Fruit fly (Drosophila melanogaster) whole organism, embryonic: ENCODE measurements around the gene Xport-B.

ENCODE experiments used
- Aef1 ChIP-seq: fragments of 200-800 bp; sonication (Bioruptor generic); IDR thresholded peaks from 3 replicates; pipeline ENCODE4 v1.3.6; 2022; ENCODE audit warnings: missing biosample characterization, missing genetic modification characterization
- Asciz ChIP-seq: fragments of 200-800 bp; sonication (Bioruptor generic); optimal IDR thresholded peaks from 2 replicates; lab custom pipeline; 2017; ENCODE audit warnings: missing biosample characterization, mild to moderate bottlenecking, missing genetic modification characterization, missing genetic modification reagents
- BEAF-32 ChIP-seq: fragments of 200-800 bp; sonication (Bioruptor generic); optimal IDR thresholded peaks from 3 replicates; lab custom pipeline; 2017; ENCODE audit warnings: missing biosample characterization, missing genetic modification characterization, mild to moderate bottlenecking, moderate library complexity, missing genetic modification reagents
- Blimp-1 ChIP-seq: fragments of 200-800 bp; sonication (Bioruptor generic); optimal IDR thresholded peaks from 3 replicates; lab custom pipeline; 2018; ENCODE audit warnings: missing biosample characterization, missing genetic modification characterization, mild to moderate bottlenecking, moderate library complexity, missing genetic modification reagents
- CG10267 ChIP-seq: fragments of 200-800 bp; sonication (Bioruptor generic); optimal IDR thresholded peaks from 2 replicates; lab custom pipeline; 2018; ENCODE audit warnings: missing biosample characterization, mild to moderate bottlenecking, missing genetic modification characterization, moderate library complexity
- CG10565 ChIP-seq: fragments of 200-800 bp; sonication (Bioruptor generic); optimal IDR thresholded peaks from 3 replicates; lab custom pipeline; 2016; ENCODE audit warnings: missing biosample characterization, mild to moderate bottlenecking, missing genetic modification characterization
- CG12104 ChIP-seq: fragments of 200-800 bp; sonication (Bioruptor generic); optimal IDR thresholded peaks from 3 replicates; lab custom pipeline; 2016; ENCODE audit warnings: missing biosample characterization, missing genetic modification characterization
- CG13424 ChIP-seq: fragments of 200-800 bp; sonication (Bioruptor generic); optimal IDR thresholded peaks from 2 replicates; lab custom pipeline; 2019; ENCODE audit warnings: missing biosample characterization, mild to moderate bottlenecking, missing genetic modification characterization, moderate library complexity
- CG13775 ChIP-seq: fragments of 200-800 bp; sonication (Bioruptor generic); optimal IDR thresholded peaks from 3 replicates; lab custom pipeline; 2017; ENCODE audit warnings: missing biosample characterization, mild to moderate bottlenecking, missing genetic modification characterization
- CG14014 ChIP-seq: fragments of 200-800 bp; sonication (Bioruptor generic); IDR thresholded peaks from 2 replicates; pipeline ENCODE4 v1.3.6; 2022; ENCODE audit warnings: missing biosample characterization, missing genetic modification characterization
- CG15073 ChIP-seq: fragments of 200-800 bp; sonication (Bioruptor generic); optimal IDR thresholded peaks from 2 replicates; lab custom pipeline; 2016; ENCODE audit warnings: missing biosample characterization, missing genetic modification characterization
- CG17361 ChIP-seq: fragments of 200-800 bp; sonication (Bioruptor generic); IDR thresholded peaks from 3 replicates; pipeline ENCODE4 v1.3.6; 2022; ENCODE audit warnings: missing biosample characterization, missing genetic modification characterization
- CG2129 ChIP-seq: fragments of 200-800 bp; sonication (Bioruptor generic); IDR thresholded peaks from 2 replicates; pipeline ENCODE4 v1.3.6; 2022; ENCODE audit warnings: missing biosample characterization, missing genetic modification characterization; ENCODE audit not compliant: partially characterized antibody
- CG3065 ChIP-seq: fragments of 200-800 bp; sonication (Bioruptor generic); optimal IDR thresholded peaks from 2 replicates; lab custom pipeline; 2016; ENCODE audit warnings: missing biosample characterization, missing genetic modification characterization
- CG3995 ChIP-seq: fragments of 200-800 bp; sonication (Bioruptor generic); optimal IDR thresholded peaks from 3 replicates; lab custom pipeline; 2016; ENCODE audit warnings: missing biosample characterization, missing genetic modification characterization
- CG43689 ChIP-seq: fragments of 200-800 bp; sonication (Bioruptor generic); IDR thresholded peaks from 2 replicates; pipeline ENCODE4 v1.3.6; 2022; ENCODE audit warnings: missing biosample characterization, missing genetic modification characterization
- CG6175 ChIP-seq: fragments of 200-800 bp; sonication (Bioruptor generic); IDR thresholded peaks from 3 replicates; pipeline ENCODE4 v1.3.6; 2022; ENCODE audit warnings: missing biosample characterization, missing genetic modification characterization
- CG7271 ChIP-seq: fragments of 200-800 bp; sonication (Bioruptor generic); optimal IDR thresholded peaks from 2 replicates; lab custom pipeline; 2018; ENCODE audit warnings: missing biosample characterization, mild to moderate bottlenecking, missing genetic modification characterization, moderate library complexity
- CG7357 ChIP-seq: fragments of 200-800 bp; sonication (Bioruptor generic); IDR thresholded peaks from 3 replicates; pipeline ENCODE4 v1.3.6; 2022; ENCODE audit warnings: missing biosample characterization, missing genetic modification characterization
- CG7556 ChIP-seq: fragments of 200-800 bp; sonication (Bioruptor generic); optimal IDR thresholded peaks from 2 replicates; lab custom pipeline; 2017; ENCODE audit warnings: missing biosample characterization, mild to moderate bottlenecking, missing genetic modification characterization
- CG8281 ChIP-seq: fragments of 200-800 bp; sonication (Bioruptor generic); optimal IDR thresholded peaks from 2 replicates; lab custom pipeline; 2018; ENCODE audit warnings: missing biosample characterization, mild to moderate bottlenecking, missing genetic modification characterization, moderate library complexity
- D19B ChIP-seq: fragments of 200-800 bp; sonication (Bioruptor generic); optimal IDR thresholded peaks from 2 replicates; lab custom pipeline; 2017; ENCODE audit warnings: missing biosample characterization, mild to moderate bottlenecking, missing genetic modification characterization
- Dll ChIP-seq: fragments of 200-800 bp; sonication (Bioruptor generic); IDR thresholded peaks from 4 replicates; pipeline ENCODE4 v1.3.6; 2022; ENCODE audit warnings: missing biosample characterization, missing genetic modification characterization; ENCODE audit not compliant: partially characterized antibody
- Doc2 ChIP-seq: fragments of 200-800 bp; sonication (Bioruptor generic); IDR thresholded peaks from 2 replicates; pipeline ENCODE4 v1.3.6; 2022; ENCODE audit warnings: missing biosample characterization, missing genetic modification characterization
- Doc3 ChIP-seq: fragments of 200-800 bp; sonication (Bioruptor generic); IDR thresholded peaks from 3 replicates; pipeline ENCODE4 v1.3.6; 2022; ENCODE audit warnings: missing biosample characterization, missing genetic modification characterization; ENCODE audit not compliant: partially characterized antibody
- Fer3 ChIP-seq: fragments of 200-800 bp; sonication (Bioruptor generic); optimal IDR thresholded peaks from 2 replicates; lab custom pipeline; 2018; ENCODE audit warnings: missing biosample characterization, mild to moderate bottlenecking, missing genetic modification characterization, moderate library complexity
- GATAe ChIP-seq: fragments of 200-800 bp; sonication (Bioruptor generic); conservative IDR thresholded peaks from 2 replicates; pipeline ENCODE4 v1.3.6; 2022; ENCODE audit warnings: missing biosample characterization, missing genetic modification characterization
- HmgD ChIP-seq: fragments of 200-800 bp; sonication (Bioruptor generic); optimal IDR thresholded peaks from 3 replicates; lab custom pipeline; 2016; ENCODE audit warnings: missing biosample characterization, missing genetic modification characterization
- Lpt ChIP-seq: fragments of >200 bp; optimal IDR thresholded peaks from 2 replicates; lab custom pipeline; 2018; ENCODE audit warnings: missing biosample characterization, missing genetic modification characterization
- NC2α ChIP-seq: fragments of 200-800 bp; sonication (Bioruptor generic); optimal IDR thresholded peaks from 2 replicates; lab custom pipeline; 2016; ENCODE audit warnings: missing biosample characterization, missing genetic modification characterization
- NC2β ChIP-seq: fragments of 200-800 bp; sonication (Bioruptor generic); optimal IDR thresholded peaks from 2 replicates; lab custom pipeline; 2016; ENCODE audit warnings: missing biosample characterization, missing genetic modification characterization
- Nf-YA ChIP-seq: fragments of 200-800 bp; sonication (Bioruptor generic); IDR thresholded peaks from 2 replicates; pipeline ENCODE4 v1.3.6; 2022; ENCODE audit warnings: missing biosample characterization, missing genetic modification characterization
- Opbp ChIP-seq: fragments of 200-800 bp; sonication (Bioruptor generic); IDR thresholded peaks from 3 replicates; pipeline ENCODE4 v1.3.6; 2022; ENCODE audit warnings: missing biosample characterization, missing genetic modification characterization; ENCODE audit not compliant: partially characterized antibody
- Poxn ChIP-seq: fragments of 200-800 bp; sonication (Bioruptor generic); IDR thresholded peaks from 2 replicates; pipeline ENCODE4 v1.3.6; 2022; ENCODE audit warnings: missing biosample characterization, missing genetic modification characterization
- Ravus ChIP-seq: fragments of 200-800 bp; sonication (Bioruptor generic); IDR thresholded peaks from 2 replicates; pipeline ENCODE4 v1.3.6; 2022; ENCODE audit warnings: missing biosample characterization, missing genetic modification characterization
- amos ChIP-seq: fragments of 200-800 bp; sonication (Bioruptor generic); IDR thresholded peaks from 2 replicates; pipeline ENCODE4 v1.3.6; 2022; ENCODE audit warnings: missing biosample characterization, missing genetic modification characterization; ENCODE audit not compliant: partially characterized antibody
- ap ChIP-seq: fragments of 200-800 bp; sonication (Bioruptor generic); IDR thresholded peaks from 2 replicates; pipeline ENCODE4 v1.3.6; 2022; ENCODE audit warnings: missing biosample characterization, missing genetic modification characterization
- chif ChIP-seq, 2 experiments: fragments of 200-800 bp; sonication (Bioruptor generic); optimal IDR thresholded peaks; 3 replicates each; lab custom pipeline; 2016; ENCODE audit warnings: missing biosample characterization in 2 of 2, missing genetic modification characterization in 2 of 2
- chm ChIP-seq: fragments of 200-800 bp; sonication (Bioruptor generic); IDR thresholded peaks from 2 replicates; pipeline ENCODE4 v1.3.6; 2022; ENCODE audit warnings: missing biosample characterization, missing genetic modification characterization
- chn ChIP-seq: fragments of 200-800 bp; sonication (Bioruptor generic); optimal IDR thresholded peaks from 2 replicates; lab custom pipeline; 2016; ENCODE audit warnings: missing biosample characterization, missing genetic modification characterization
- dm ChIP-seq: fragments of 200-800 bp; sonication (Bioruptor generic); optimal IDR thresholded peaks from 3 replicates; lab custom pipeline; 2016; ENCODE audit warnings: missing biosample characterization, missing genetic modification characterization
- dysf ChIP-seq: fragments of 200-800 bp; sonication (Bioruptor generic); IDR thresholded peaks from 3 replicates; pipeline ENCODE4 v1.3.6; 2022; ENCODE audit warnings: missing biosample characterization, missing genetic modification characterization
- eve ChIP-seq, 2 experiments: fragments of >200 bp; optimal IDR thresholded peaks; 2 replicates each; lab custom pipeline; 2017; ENCODE audit warnings: missing biosample characterization in 2 of 2, missing genetic modification characterization in 2 of 2
- eyg ChIP-seq: fragments of 200-800 bp; sonication (Bioruptor generic); optimal IDR thresholded peaks from 3 replicates; lab custom pipeline; 2016; ENCODE audit warnings: missing biosample characterization, missing genetic modification characterization
- fru ChIP-seq: fragments of >200 bp; optimal IDR thresholded peaks from 2 replicates; lab custom pipeline; 2017
- h ChIP-seq: fragments of >200 bp; optimal IDR thresholded peaks from 2 replicates; lab custom pipeline; 2017
- jumu ChIP-seq: fragments of 200-800 bp; sonication (Bioruptor generic); optimal IDR thresholded peaks from 3 replicates; lab custom pipeline; 2016; ENCODE audit warnings: missing biosample characterization, missing genetic modification characterization
- lab ChIP-seq: fragments of 200-800 bp; sonication (Bioruptor generic); optimal IDR thresholded peaks from 3 replicates; lab custom pipeline; 2017; ENCODE audit warnings: missing biosample characterization, missing genetic modification characterization, mild to moderate bottlenecking, moderate library complexity, missing genetic modification reagents
- pros ChIP-seq: fragments of 200-800 bp; sonication (Bioruptor generic); optimal IDR thresholded peaks from 3 replicates; lab custom pipeline; 2019; ENCODE audit warnings: missing biosample characterization, mild to moderate bottlenecking, missing genetic modification characterization, moderate library complexity
- ssp ChIP-seq: fragments of 200-800 bp; sonication (Bioruptor generic); IDR thresholded peaks from 2 replicates; pipeline ENCODE4 v1.3.6; 2022; ENCODE audit warnings: missing biosample characterization, missing genetic modification characterization
- sug ChIP-seq: fragments of 200-800 bp; optimal IDR thresholded peaks from 2 replicates; lab custom pipeline; 2019; ENCODE audit warnings: missing biosample characterization, mild to moderate bottlenecking, missing genetic modification characterization, moderate library complexity
- tgo ChIP-seq: fragments of 200-800 bp; sonication (Bioruptor generic); IDR thresholded peaks from 3 replicates; pipeline ENCODE4 v1.3.6; 2022; ENCODE audit warnings: missing biosample characterization, missing genetic modification characterization

Xport-B gene

dm6 chr3R:19892046-19892445 is 23.2 kb downstream of the Xport-B start (continued):
- TF ChIP-seq tgo (GFP tag; lab: Robert Waterston, UW) (peak; percentile 64), CG14014 (GFP tag; lab: Robert Waterston, UW) (peak; percentile 79), Fer3 (tag; lab: Kevin White, UChicago) (peak; percentile 66), dysf (GFP tag; lab: Robert Waterston, UW) (peak; percentile 85), Doc2 (no peak), CG17361 (GFP tag; lab: Robert Waterston, UW) (peak; percentile 84), CG15073 (GFP tag; lab: Kevin White, UChicago) (no peak), GATAe (GFP tag; lab: Robert Waterston, UW) (0 out of 2 replicates have a peak, but pooled peaks have one; percentile 27), HmgD (peak; percentile 31), CG13775 (GFP tag; lab: Kevin White, UChicago) (peak; percentile 41), CG6175 (GFP tag; lab: Robert Waterston, UW) (peak; percentile 11; the same call in 1 of the 3 replicates), chm (GFP tag; lab: Robert Waterston, UW) (peak; percentile 75), NC2β (GFP tag; lab: Kevin White, UChicago) (peak; percentile 73), Opbp (GFP tag; lab: Robert Waterston, UW) (no peak), Doc3 (GFP tag; lab: Robert Waterston, UW) (no peak), CG7556 (GFP tag; lab: Kevin White, UChicago) (peak; percentile 62), Asciz (GFP tag; lab: Kevin White, UChicago) (peak; percentile 63), CG12104 (GFP tag; lab: Kevin White, UChicago) (peak; percentile 34), D19B (GFP tag; lab: Kevin White, UChicago) (peak; percentile 14), CG2129 (GFP tag; lab: Robert Waterston, UW) (no peak), CG7357 (GFP tag; lab: Robert Waterston, UW) (peak; percentile 67; the same call in 2 of the 3 replicates), CG10565 (GFP tag; lab: Kevin White, UChicago) (no peak), CG3065 (GFP tag; lab: Kevin White, UChicago) (no peak), Aef1 (GFP tag; lab: Robert Waterston, UW) (peak; percentile 73; the same call in 2 of the 3 replicates), Dll (0 out of 4 replicates have a peak, but pooled peaks have one; percentile 20), Poxn (GFP tag; lab: Robert Waterston, UW) (0 out of 2 replicates have a peak, but pooled peaks have one; percentile 14), CG43689 (GFP tag; lab: Robert Waterston, UW) (peak; percentile 51), CG8281 (tag; lab: Kevin White, UChicago) (peak; percentile 50), h (lab: Kevin White, UChicago) (no peak), eyg (peak; percentile 39), dm (GFP tag; lab: Kevin White, UChicago) (peak; percentile 33), BEAF-32 (GFP tag; lab: Kevin White, UChicago) (no peak), ssp (GFP tag; lab: Robert Waterston, UW) (peak; percentile 57), eve (GFP tag; optimal IDR thresholded peaks at IDR 0.05; lab: Kevin White, UChicago) (no peak), lab (peak; percentile 70), CG13424 (tag; lab: Kevin White, UChicago) (peak; percentile 68), chn (GFP tag; lab: Kevin White, UChicago) (peak; percentile 38), ap (GFP tag; lab: Robert Waterston, UW) (peak; percentile 57), CG3995 (GFP tag; lab: Kevin White, UChicago) (no peak), sug (peak; percentile 58), amos (GFP tag; lab: Robert Waterston, UW) (no peak), jumu (peak; percentile 80), NC2α (GFP tag; lab: Kevin White, UChicago) (peak; percentile 37), chif (GFP tag; optimal IDR thresholded peaks at IDR 0.05; lab: Kevin White, UChicago) (peak; percentile 35 to 52), fru (lab: Kevin White, UChicago) (no peak), Lpt (no peak), Nf-YA (GFP tag; lab: Robert Waterston, UW) (0 out of 2 replicates have a peak, but pooled peaks have one; percentile 43), CG7271 (tag; lab: Kevin White, UChicago) (peak; percentile 9), Blimp-1 (GFP tag; lab: Kevin White, UChicago) (no peak), Ravus (GFP tag; lab: Robert Waterston, UW) (no peak), CG10267 (tag; lab: Kevin White, UChicago) (peak; percentile 56), pros (GFP tag; lab: Kevin White, UChicago) (no peak)
